Fruit fly (Drosophila melanogaster): ENCODE results near the gene CG2129.

The CG2129 gene

DNA sequence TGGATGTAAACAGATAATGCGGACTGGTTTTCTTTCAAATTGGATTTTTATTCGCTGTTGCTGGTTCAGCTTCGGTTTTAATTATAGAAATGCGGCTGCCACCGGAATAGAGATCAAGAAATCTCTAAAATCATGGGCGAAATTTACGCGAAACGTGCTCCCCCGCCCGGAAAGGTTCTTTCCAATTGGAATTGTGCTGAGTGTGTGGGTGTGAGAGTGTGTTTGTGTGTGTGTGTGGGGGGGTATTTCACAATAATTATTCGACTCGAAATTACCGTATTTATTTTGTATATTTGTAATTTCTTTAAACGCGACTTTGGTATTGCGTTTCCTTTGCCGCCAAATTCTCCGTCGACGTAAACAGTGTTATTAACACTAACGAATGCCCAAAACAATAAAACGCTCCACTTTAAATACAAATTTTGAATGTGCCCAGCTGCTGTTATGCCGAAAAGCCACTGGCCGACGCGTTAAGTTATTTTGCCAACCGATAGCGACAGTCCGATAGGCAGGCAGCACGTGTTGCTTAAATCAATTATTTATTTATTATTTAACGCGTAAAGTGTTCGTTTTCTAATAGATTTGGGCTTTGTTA, 29.8 kb upstream of the CG2129 start, which contains the start of gene Gclc:
Gene Gclc (minus strand): TSS at position 431 of the 595 bp plus-strand sequence.
- TF ChIP-seq Myc (optimal IDR thresholded peaks at IDR 0.05) (no peak), ttk (optimal IDR thresholded peaks at IDR 0.05) (no peak), psq (optimal IDR thresholded peaks at IDR 0.05) (no peak), Sin3A (optimal IDR thresholded peaks at IDR 0.05) (no peak), insv (optimal IDR thresholded peaks at IDR 0.05) (no peak)

DNA sequence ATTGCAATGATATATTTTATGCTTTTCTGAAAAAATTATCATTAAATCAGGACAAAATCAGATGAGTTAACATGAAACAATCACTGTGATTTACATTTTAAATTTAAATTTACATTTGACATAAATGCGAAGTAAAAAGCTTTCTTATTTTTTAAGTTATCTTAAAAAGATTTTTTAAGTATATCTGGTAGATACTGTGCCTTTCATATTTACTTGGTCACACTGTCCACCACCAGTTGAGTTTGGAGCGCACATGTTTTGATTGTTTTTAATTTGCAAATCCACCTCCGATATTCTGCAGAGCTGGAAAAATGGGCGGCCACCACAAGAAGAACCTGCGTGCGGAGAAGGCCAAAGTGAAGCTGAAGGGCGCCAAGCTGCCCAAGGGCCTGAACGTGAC, 28.8 kb upstream of the CG2129 start, which contains the start of gene CG1575:
Gene CG1575 (plus strand): TSS at position 200 of the 400 bp plus-strand sequence.
- TF ChIP-seq h (optimal IDR thresholded peaks at IDR 0.05) (no peak), psq (optimal IDR thresholded peaks at IDR 0.05) (no peak)

DNA sequence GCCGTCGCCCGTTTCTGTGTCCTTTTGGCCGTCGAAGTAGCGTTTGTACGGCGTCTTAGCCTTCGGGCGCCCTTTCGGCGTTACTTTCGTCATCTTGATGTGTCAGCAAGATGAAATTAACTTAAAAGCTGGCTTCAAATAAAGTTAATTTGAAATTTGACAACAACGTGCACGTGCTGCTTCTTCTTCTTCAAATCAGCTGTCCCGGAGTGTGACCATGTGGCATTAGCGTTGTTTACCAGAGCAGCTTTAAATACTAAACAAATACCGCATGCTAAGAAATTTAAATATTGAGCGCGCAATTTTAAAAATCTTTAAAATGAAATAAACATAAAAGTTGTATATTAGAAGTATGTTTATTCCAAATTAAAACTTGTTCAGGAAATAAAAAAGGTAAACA, 24.7 kb upstream of the CG2129 start, which contains the start of gene CG2260:
Gene CG2260 (minus strand): TSS at position 209 of the 400 bp plus-strand sequence.
- TF ChIP-seq h (optimal IDR thresholded peaks at IDR 0.05) (no peak), ttk (optimal IDR thresholded peaks at IDR 0.05) (no peak), Myc (optimal IDR thresholded peaks at IDR 0.05) (no peak), psq (optimal IDR thresholded peaks at IDR 0.05) (no peak), insv (optimal IDR thresholded peaks at IDR 0.05) (no peak), Sin3A (optimal IDR thresholded peaks at IDR 0.05) (no peak)

DNA sequence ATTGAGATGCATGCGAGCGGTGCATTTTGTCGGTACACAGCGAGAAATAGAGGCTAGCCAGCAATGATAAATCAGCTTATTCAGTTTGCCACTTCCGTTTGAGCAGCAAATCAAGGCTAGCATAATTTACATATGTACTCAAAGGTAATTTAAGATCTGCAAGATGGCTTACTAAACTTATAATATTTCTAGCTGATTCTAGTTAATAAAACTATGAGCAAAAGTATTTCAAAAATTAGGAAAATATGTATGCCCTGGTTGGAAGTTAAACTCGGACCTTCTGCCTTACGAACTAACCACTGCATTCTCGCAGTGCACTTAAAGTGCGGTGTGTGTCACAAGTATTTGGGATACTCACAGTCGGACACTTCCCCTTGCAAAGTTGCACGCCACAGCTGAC, 22.8 kb upstream of the CG2129 start:
- TF ChIP-seq Myc (optimal IDR thresholded peaks at IDR 0.05), result no peak
- no peak for TF ChIP-seq ttk (optimal IDR thresholded peaks at IDR 0.05)

DNA sequence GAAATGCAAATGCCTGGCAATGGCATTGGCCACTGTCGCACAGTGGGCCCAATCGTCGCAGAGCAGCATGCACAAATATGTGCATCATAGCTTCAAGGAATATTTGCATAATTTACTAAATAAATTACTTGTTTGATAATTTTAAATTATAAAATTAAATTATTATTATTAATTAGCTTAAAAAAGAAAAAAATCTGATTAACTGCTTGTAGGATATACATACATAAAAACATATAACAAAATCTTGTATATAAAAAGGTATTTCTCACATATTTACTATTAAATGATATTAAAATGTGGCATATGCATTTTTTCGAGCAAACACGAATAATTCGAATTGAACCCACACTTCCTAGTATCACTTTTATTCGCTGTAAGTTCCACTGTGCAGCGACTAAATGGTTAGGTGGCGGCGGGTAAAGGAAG, 20.4 kb upstream of the CG2129 start:
- no peak for TF ChIP-seq Myc (optimal IDR thresholded peaks at IDR 0.05)
- TF ChIP-seq insv (optimal IDR thresholded peaks at IDR 0.05), result no peak
- no peak for TF ChIP-seq h (optimal IDR thresholded peaks at IDR 0.05)
- no peak for TF ChIP-seq Sin3A (optimal IDR thresholded peaks at IDR 0.05)
- TF ChIP-seq ttk (optimal IDR thresholded peaks at IDR 0.05), result no peak

DNA sequence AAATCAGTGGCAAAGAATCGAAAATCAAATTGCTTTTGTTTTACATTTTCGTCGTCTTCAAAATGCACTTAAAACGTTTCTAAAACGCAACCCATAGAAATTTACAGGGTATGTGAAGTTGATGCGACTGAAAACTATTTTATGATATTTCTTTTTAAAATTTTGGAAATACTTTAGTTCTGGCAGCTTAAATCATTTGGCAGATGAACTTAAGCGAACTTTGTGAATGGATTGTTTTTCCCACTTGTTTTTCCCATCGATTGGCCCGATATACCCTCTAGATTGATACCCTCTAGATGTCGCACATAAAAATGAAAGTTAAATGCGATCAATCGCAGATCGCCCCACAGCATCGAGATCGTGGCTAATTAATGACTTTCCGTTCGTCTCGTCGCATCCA, 19.5 kb upstream of the CG2129 start:
- TF ChIP-seq psq (optimal IDR thresholded peaks at IDR 0.05) (no peak), Myc (optimal IDR thresholded peaks at IDR 0.05) (no peak), h (optimal IDR thresholded peaks at IDR 0.05) (no peak), Sin3A (optimal IDR thresholded peaks at IDR 0.05) (no peak), insv (optimal IDR thresholded peaks at IDR 0.05) (no peak), ttk (optimal IDR thresholded peaks at IDR 0.05) (no peak)

DNA sequence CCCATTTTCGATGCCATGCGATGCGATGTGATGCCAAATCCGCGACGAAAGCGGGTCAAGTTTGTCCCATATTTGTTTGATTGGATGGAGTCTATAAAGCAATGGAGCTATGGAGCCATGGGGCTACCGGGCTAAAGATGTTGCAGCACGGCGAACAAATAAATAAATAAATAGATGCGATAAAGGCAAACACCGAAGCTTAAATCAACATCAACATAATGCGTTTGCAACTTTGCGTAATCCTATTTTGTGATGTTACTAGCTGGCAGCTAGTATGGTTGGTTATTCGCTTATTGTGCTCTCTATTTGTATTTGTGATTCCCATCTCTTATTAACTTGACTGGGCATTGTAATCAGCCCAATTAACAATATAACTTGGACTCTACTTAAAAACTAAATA, 17.5 kb upstream of the CG2129 start:
- TF ChIP-seq h (optimal IDR thresholded peaks at IDR 0.05) (no peak), ttk (optimal IDR thresholded peaks at IDR 0.05) (no peak), Myc (optimal IDR thresholded peaks at IDR 0.05) (no peak), insv (optimal IDR thresholded peaks at IDR 0.05) (no peak), psq (optimal IDR thresholded peaks at IDR 0.05) (no peak), Sin3A (optimal IDR thresholded peaks at IDR 0.05) (no peak)

DNA sequence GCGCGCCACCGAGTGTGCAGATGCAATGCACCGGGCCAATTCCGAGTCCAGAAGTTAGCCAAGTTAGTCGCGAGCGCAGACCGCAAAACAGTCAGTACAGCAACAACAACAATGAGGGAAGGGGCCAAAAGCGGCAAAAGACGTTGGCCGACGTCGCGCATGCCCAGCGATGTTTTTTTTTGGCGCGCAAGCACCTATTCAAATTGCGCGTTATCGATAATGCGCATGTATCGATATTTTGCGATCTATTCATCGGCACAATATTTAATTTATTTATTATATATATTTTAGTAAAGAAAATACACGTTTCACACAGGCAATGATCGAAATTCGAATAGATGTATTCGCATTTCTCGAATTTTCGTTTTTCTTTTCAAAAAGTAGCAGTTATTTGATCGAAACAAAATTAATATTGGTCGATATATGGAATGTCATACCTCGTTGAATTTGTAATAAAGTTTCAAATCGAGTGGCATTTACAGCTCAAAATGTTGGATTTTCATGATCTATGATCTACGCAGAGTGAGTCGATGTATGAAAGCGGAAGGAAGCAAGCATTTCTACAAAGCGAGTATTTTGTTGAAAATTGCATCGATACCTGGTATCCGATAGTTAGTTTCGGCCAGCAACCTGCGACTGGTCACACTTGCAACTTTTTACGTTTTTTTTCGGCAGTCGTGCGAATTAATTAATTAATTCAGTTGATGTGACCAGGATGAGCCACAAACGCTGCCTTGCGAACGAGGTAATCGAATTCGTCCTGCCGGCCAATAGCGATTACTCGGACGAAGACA, 16.2 kb upstream of the CG2129 start, which contains the start of gene CG2116:
Gene CG2116 (plus strand): TSS at position 609 of the 794 bp plus-strand sequence.
- TF ChIP-seq Sin3A (optimal IDR thresholded peaks at IDR 0.05) (no peak), h (optimal IDR thresholded peaks at IDR 0.05) (no peak), Myc (optimal IDR thresholded peaks at IDR 0.05) (no peak), insv (optimal IDR thresholded peaks at IDR 0.05) (no peak), psq (optimal IDR thresholded peaks at IDR 0.05) (no peak), ttk (optimal IDR thresholded peaks at IDR 0.05) (no peak)

DNA sequence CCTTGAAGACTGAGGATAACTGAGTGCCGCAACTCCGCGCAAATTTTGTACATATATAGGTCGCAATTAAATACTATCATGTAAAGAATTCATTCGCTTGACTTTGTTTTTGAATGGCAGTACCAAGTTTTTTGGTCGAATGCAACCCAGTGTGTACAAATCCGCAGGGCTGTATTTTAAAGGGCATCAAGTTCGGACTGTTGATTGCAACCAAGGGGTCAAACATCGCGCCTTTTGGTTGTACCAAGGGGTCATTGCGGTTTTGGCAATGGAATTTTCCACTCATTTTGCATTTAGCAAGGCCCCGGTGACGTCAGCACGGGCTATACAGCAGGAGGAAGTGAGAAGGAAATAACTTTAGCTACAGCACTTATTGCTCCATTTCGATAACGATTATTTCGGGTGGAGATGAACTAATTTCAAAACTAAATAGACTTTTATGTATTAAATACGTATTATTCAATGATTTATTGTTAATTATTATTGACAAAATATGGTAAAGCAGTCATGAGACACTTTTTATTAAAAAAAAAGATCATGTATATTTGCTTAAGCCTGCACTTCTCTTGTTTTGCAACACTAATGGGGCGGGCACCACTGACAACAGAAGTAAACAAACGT, 13.8 kb upstream of the CG2129 start, which contains the start of gene CG10958:
Gene CG10958 (plus strand): TSS at position 593 of the 621 bp plus-strand sequence.
- TF ChIP-seq Myc (optimal IDR thresholded peaks at IDR 0.05) (no peak), insv (optimal IDR thresholded peaks at IDR 0.05) (no peak)

DNA sequence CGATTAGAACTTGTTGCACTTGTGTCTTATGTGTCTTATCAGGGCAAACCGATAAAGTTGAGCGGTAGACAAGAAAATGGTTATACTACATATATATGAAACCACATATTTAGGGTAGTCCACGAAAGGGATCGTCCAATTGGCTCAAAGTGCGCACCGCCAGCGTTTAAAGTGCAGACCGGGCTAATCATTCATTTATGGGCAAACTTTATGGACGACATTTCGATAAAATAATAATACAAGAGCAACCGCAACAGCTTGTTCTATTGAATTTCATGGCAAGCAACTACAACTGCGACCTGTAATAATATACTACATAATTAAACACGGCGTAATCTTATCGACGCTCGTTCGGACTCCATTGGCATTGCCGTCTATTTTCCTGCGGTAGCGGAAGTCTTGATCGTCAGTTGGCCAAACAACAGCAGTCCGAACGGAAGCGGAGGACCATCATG, 10.2 kb upstream of the CG2129 start, which contains the start of the genes cyr and CG2120:
Gene cyr (minus strand): TSS at position 294 of the 455 bp plus-strand sequence.
Gene CG2120 (plus strand): TSS at position 405 of the 455 bp plus-strand sequence.
- TF ChIP-seq psq (optimal IDR thresholded peaks at IDR 0.05) (no peak), Myc (optimal IDR thresholded peaks at IDR 0.05) (no peak), Sin3A (optimal IDR thresholded peaks at IDR 0.05) (no peak), h (optimal IDR thresholded peaks at IDR 0.05) (no peak), insv (optimal IDR thresholded peaks at IDR 0.05) (no peak), ttk (optimal IDR thresholded peaks at IDR 0.05) (no peak)

DNA sequence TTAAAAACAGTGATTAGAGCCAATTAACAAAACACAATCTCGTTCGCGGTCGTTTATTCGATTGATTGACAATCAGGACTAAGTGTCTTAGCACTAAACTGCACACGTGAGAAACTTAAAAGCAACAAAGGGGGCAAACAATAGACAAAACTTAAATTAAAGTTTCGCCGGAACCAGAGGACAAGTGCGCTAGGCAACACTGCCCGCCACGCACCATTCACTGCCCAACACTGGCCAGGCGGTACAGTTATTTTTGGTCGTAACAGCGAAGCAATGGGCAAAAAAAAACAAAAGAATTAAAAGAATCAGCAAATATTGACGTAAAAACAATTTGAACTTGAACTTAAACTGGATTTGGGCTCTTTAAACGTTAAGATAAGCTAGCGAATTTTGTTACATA, 8.4 kb upstream of the CG2129 start:
- TF ChIP-seq insv (optimal IDR thresholded peaks at IDR 0.05) (no peak), Myc (optimal IDR thresholded peaks at IDR 0.05) (no peak), ttk (optimal IDR thresholded peaks at IDR 0.05) (no peak), Sin3A (optimal IDR thresholded peaks at IDR 0.05) (no peak)

DNA sequence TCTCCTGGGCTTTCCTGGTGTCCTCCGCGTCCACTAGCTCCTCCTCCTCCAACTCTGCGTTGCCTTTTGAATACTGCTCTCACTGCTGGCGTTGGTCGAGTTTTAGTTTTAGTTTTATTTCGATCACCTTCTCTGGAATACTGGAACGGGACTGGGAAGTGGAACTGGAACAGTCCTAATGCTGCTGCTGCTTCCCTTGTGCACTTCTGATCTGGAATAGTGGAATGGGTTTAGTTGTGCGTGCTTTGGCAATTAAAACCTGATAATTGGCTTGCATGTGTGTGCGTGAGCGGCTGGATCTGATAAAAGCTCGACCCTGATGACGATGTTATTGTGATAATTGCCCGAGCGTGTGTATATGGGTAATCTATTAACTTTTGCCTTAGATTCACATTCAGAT, 4.9 kb upstream of the CG2129 start:
- TF ChIP-seq psq (optimal IDR thresholded peaks at IDR 0.05) (no peak), Myc (optimal IDR thresholded peaks at IDR 0.05) (no peak), ttk (optimal IDR thresholded peaks at IDR 0.05) (no peak), Sin3A (optimal IDR thresholded peaks at IDR 0.05) (no peak), insv (optimal IDR thresholded peaks at IDR 0.05) (no peak), h (optimal IDR thresholded peaks at IDR 0.05) (no peak)
